Worm (Caenorhabditis elegans): ENCODE measurements around the gene Y2H9A.4.

Gene Y2H9A.4

DNA sequence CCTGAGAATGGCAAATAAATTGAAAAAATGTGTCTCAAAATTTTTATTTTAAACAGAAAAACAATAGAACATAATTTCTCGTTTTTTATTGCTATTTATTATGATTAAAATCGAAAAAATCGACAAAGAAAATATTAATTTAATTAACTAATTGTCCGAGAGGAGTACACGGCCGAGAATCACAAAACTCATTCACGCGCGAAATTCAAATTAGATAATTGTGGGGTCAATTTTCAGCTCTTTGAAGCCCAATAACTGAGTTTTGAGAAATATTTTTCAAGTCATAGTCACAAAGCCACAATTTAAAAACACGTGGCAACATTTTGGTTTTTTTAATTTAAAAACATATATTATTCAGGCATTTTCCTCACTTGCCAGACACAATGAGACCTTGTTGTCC, 36.6 kb upstream of the Y2H9A.4 start (continued):
- peak; percentile 81 for TF ChIP-seq ceh-90 (tag; optimal IDR thresholded peaks at IDR 0.05)

DNA sequence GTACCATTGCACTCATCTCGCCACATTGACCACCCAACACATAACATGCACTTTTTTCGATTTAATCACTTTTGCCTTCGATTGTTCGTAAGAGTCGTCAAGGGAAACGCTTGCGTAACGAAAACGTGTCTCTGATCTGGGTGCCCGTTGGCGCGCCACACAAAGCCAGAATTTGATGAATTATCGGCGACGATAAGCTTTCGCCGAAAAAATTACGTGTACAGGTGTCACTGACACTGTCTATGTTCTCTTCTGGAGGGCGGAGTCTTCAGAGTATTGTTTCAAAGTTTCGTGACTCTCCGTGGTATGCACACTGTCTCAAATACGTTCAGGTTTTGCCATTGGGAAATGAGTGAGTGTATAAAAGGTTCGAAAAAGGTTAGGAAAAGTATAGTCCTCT, 35.0 kb upstream of the Y2H9A.4 start, which contains the start of gene F53F1.4:
Gene F53F1.4 (plus strand): TSS at position 390 of the 400 bp plus-strand sequence.
- peak; percentile 85 for TF ChIP-seq blmp-1 (tag; optimal IDR thresholded peaks at IDR 0.05)
- no peak for TF ChIP-seq sup-37 (GFP tag; optimal IDR thresholded peaks at IDR 0.05)
- TF ChIP-seq nhr-237 (tag; optimal IDR thresholded peaks at IDR 0.05): no peak

DNA sequence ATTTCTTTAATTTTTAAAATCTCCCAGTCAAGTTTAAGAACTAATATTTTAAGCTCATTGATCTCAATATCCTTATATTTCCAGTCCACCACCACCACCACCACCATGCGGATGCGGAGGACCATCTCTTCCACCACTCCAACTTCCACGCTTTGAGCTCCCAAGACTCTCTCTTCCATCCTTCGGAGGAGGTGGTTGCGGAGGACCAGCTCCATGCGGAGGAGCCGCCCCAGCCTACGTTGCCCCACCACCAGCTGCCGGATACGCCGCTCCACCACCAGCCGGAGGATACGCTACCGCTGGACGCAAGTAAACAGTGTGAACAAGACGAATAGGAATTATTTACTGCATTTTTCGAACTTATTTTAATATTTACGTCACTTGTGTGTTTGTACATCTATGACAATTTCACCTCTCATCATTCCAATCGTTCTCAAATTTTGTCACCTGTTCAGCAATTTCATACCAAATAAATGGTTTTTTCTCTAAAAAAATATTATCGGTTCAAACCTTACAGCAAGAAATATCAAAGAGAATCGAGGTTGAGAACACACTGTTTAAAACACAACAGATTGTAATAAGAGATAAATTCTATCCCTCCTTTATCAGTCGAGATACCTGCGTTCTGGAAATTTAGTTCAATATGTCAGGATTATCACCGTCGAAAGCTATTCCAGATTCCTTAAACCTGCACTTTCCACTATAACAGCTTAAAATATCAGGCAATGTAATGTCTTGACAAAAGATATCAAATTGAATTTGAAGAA, 34.3 kb upstream of the Y2H9A.4 start:
- TF ChIP-seq grh-1 (GFP tag; IDR thresholded peaks at IDR 0.05): no peak
- TF ChIP-seq aly-2 (tag; optimal IDR thresholded peaks at IDR 0.05): no peak
- TF ChIP-seq unc-30 (tag; optimal IDR thresholded peaks at IDR 0.05): no peak
- no peak for TF ChIP-seq swsn-7 (tag; optimal IDR thresholded peaks at IDR 0.05)
- no peak for TF ChIP-seq fkh-4 (tag; optimal IDR thresholded peaks at IDR 0.05; ENCODE audit: borderline replicate concordance)
- no peak for TF ChIP-seq ztf-11 (tag; optimal IDR thresholded peaks at IDR 0.05)
- no peak for TF ChIP-seq pqm-1 (tag; optimal IDR thresholded peaks at IDR 0.05)
- no peak for TF ChIP-seq nhr-85 (tag)
- TF ChIP-seq mab-9 (GFP tag; IDR thresholded peaks at IDR 0.05): no peak
- no peak for TF ChIP-seq vab-15 (tag; optimal IDR thresholded peaks at IDR 0.05)
- TF ChIP-seq zip-4 (GFP tag; optimal IDR thresholded peaks at IDR 0.05): no peak
- no peak for TF ChIP-seq lin-13 (GFP tag; optimal IDR thresholded peaks at IDR 0.05)

DNA sequence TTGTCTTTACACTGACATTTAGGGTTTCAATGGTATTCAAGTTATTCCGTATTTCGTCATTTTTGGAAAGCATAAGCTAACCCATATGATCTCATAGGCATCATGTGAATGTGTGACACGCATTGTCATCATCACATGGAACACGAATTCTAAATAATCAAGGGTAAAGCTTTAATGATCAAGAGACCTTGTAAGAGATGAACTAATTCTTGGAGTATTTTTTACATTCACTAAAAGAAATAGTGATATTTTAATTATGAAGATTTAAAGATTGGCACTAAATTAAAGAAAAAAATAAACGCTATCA, 33.8 kb upstream of the Y2H9A.4 start:
- no peak for TF ChIP-seq lin-35 (GFP tag; optimal IDR thresholded peaks at IDR 0.05)
- peak; percentile 70 for TF ChIP-seq ztf-4 (tag; optimal IDR thresholded peaks at IDR 0.05)
- TF ChIP-seq ceh-8 (GFP tag; optimal IDR thresholded peaks at IDR 0.05): no peak
- no peak for TF ChIP-seq F16B12.6 (tag; optimal IDR thresholded peaks at IDR 0.05)
- no peak for TF ChIP-seq ceh-90 (tag; optimal IDR thresholded peaks at IDR 0.05)
- no peak for TF ChIP-seq nhr-20 (tag; optimal IDR thresholded peaks at IDR 0.05)
- no peak for TF ChIP-seq ets-5 (GFP tag; IDR thresholded peaks at IDR 0.05)
- peak; percentile 15 for TF ChIP-seq jun-1 (tag; optimal IDR thresholded peaks at IDR 0.05)
- TF ChIP-seq nhr-85 (tag): no peak

DNA sequence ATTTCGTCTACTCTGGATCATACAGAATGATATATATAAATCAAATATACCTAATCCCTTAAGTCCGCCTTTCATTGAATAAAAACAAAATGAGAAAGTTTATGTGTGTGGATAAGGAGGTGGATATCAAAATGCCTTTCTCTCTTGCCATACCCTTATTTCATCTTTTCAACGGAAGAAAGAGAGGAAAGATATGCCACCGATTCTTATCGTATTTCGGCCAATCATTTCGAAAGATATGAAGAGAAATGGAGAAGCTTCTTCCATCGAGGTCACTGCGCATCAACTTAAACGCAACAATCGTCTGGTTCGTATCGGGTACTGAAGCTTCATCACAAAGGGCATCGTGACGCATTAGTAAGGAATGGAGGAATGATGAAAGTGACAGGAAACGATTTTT, 32.4 kb upstream of the Y2H9A.4 start:
- peak; percentile 19 for TF ChIP-seq ztf-4 (tag; optimal IDR thresholded peaks at IDR 0.05)
- TF ChIP-seq snpc-4 (tag; optimal IDR thresholded peaks at IDR 0.05): no peak
- TF ChIP-seq blmp-1 (tag; optimal IDR thresholded peaks at IDR 0.05): peak; percentile 83
- peak; percentile 21 for TF ChIP-seq mep-1 (tag; optimal IDR thresholded peaks at IDR 0.05)
- peak in 2 of 6 experiments; percentile 11 to 42 for TF ChIP-seq elt-3 (tag; optimal IDR thresholded peaks at IDR 0.05)

DNA sequence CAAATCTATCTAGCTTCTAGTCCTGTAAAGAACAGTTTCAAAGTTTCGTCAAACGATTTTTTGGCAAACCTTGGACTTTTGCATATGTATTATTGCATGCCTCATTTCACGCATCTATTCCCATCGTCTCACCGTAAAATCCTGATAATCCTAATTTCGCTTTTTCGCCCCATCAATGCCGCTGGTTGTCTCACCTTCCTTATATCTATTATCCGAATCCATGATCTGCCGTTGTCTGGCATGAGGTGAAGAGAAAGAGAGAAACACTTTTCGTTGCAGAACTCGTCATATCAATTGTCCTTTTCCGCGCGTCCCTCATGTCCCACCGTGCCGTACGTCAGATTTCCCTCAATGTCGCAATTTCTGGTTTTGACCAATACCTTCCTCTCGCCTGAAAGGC, 31.1 kb upstream of the Y2H9A.4 start, which contains the start of gene cut-2:
Gene cut-2 (plus strand): TSS at position 365 of the 400 bp plus-strand sequence.
- peak; percentile 63 for TF ChIP-seq blmp-1 (tag; optimal IDR thresholded peaks at IDR 0.05)
- TF ChIP-seq mdl-1 (tag; optimal IDR thresholded peaks at IDR 0.05): no peak
- TF ChIP-seq nhr-85 (tag): peak; percentile 35
- TF ChIP-seq mab-9 (GFP tag; IDR thresholded peaks at IDR 0.05): no peak

DNA sequence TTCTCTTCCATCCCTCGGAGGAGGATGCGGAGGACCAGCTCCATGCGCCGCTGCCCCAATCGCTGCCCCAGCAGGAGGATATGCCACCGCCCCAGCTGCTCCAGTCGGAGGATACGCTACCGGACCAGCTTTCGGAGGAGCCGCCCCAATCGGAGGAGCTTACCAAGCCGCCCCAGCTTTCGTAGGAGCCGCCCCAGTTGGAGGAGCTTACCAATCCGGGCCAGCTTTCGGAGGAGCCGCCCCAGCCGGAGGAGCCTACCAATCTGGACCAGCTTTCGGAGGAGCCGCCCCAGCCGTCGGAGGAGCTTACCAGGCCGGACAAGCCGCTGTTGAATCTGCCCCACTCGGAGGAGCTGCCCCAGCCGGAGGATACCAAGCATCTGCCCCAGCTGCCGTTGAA, 30.2 kb upstream of the Y2H9A.4 start:
- TF ChIP-seq swsn-7 (tag; optimal IDR thresholded peaks at IDR 0.05) (no peak), ceh-8 (GFP tag; optimal IDR thresholded peaks at IDR 0.05) (peak; percentile 71)

DNA sequence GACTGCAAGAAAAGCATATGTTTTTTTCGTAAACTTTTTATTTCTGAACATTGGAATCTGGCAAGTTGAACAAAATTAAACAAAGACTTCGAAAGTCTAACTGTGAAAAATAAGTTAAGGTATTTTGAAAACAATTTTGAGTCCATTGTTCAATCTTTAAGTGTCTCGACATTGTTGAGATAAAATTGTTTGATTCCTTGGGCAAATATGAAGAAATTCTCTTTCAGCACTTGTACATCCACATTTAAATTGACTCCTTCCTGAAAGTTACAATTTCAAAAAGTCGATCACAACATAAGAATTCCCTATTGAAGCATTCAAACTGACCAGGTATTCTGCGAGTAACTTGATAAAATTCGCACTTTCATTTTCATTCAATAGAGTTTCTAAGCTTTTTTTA, 29.6 kb upstream of the Y2H9A.4 start:
- TF ChIP-seq irx-1 (tag; optimal IDR thresholded peaks at IDR 0.05) (no peak), mdl-1 (tag; optimal IDR thresholded peaks at IDR 0.05) (no peak), egl-27 (tag; optimal IDR thresholded peaks at IDR 0.05) (no peak), mep-1 (tag; optimal IDR thresholded peaks at IDR 0.05) (no peak), ztf-4 (tag; optimal IDR thresholded peaks at IDR 0.05) (peak; percentile 17), ces-1 (GFP tag; optimal IDR thresholded peaks at IDR 0.05) (no peak), lin-35 (GFP tag; optimal IDR thresholded peaks at IDR 0.05) (no peak), nhr-84 (tag; optimal IDR thresholded peaks at IDR 0.05) (no peak)
